Worm (Caenorhabditis elegans): ENCODE measurements around the gene Y26G10.4.

Y26G10.4 gene

ce11 chrV:17699097-17699496 lies at the start of gene Y26G10.4:
TSS of gene Y26G10.4 (minus strand) at chrV:17699197.
- no peak for TF ChIP-seq unc-62 (GFP tag; optimal IDR thresholded peaks at IDR 0.05)

DNA sequence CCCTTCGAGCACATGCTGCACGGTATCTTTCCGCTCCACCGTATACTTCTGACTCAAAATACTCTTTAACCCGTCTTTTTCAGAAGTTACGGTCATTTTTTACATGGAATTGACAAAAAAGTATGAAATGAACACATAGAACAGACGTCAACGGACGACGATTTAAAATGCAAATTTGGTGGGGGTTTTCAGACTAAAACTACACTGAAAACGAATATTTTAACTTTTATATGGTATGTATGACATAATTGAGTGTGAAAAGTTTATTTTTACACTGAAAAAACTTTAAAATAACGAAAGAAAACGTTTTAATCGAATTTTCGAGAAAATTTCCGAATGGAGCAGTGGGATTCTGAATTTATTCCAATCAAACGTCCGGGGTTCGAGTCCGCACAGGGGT lies 48.0 kb upstream of the Y26G10.4 start, which contains the start of gene twk-36:
Gene twk-36, minus strand, starts transcription at position 101 of the 400 bp plus-strand sequence.
- TF ChIP-seq unc-62 (GFP tag; optimal IDR thresholded peaks at IDR 0.05), result no peak

ce11 chrV:17743802-17744201 lies 44.8 kb upstream of the Y26G10.4 start:
- TF ChIP-seq unc-62 (GFP tag; optimal IDR thresholded peaks at IDR 0.05), result no peak

DNA sequence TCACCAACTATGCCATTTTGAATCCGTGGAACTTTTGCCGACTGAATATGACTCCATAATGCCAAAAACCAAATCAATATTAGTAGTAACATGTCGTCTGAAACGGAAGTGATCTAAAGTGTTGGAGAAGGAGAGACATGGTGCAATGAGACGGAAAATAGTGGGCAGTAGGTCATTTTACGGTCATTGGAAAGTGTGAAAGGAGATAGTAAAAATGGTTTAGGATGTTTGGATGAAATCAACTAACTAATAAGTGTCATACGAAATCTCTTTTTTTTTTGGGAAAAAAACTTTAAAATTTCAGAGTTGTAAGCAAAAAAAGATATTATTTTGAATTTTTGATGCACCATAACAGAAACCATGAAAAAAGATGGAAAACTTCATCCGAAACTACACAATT lies 40.8 kb upstream of the Y26G10.4 start, which contains the start of gene cutl-4:
Gene cutl-4, minus strand, starts transcription at position 101 of the 400 bp plus-strand sequence.
- TF ChIP-seq unc-62 (GFP tag; optimal IDR thresholded peaks at IDR 0.05), result no peak

DNA sequence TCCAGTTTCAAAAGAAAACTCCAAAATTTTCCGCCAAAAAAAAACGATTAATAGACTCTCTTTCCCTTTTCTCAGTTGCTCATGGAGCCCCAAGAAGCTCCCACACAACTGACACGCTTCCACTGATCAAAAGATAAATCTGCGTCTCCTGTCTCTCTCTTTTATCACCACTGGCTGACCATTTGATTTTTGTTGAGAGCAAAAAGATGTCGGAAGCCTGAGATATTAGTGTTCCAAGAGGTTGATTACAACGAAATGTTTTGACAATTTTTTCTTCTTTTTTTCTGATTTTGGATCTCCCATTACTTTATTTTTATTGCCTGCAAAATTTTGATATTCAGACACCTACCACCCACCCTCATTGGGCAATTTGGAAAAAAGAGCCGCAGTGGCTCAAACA lies 33.5 kb upstream of the Y26G10.4 start, which contains the start of gene twk-42:
Gene twk-42, minus strand, starts transcription at position 101 of the 400 bp plus-strand sequence.
- no peak for TF ChIP-seq unc-62 (GFP tag; optimal IDR thresholded peaks at IDR 0.05)

DNA sequence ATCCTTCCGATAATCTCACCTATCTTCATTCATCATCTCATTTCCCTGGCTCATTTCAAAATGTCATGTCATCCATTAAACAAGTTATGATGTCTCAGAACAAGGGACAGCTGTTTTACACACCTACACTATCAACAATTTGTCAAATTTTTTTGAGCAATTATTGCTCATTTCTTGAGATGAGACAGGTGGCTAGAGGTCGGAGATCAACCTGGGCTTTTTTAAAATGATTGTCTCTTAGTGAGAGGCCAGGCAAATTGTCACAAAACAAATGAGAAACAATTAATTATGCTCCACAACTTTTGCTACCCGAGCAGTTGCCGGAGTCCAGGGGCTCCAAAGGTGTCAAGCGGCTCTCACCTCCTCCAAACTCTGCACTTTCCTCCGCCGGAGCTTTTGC lies 29.8 kb upstream of the Y26G10.4 start:
- no peak for TF ChIP-seq unc-62 (GFP tag; optimal IDR thresholded peaks at IDR 0.05)

ce11 chrV:17728336-17728735 lies 29.3 kb upstream of the Y26G10.4 start:
- TF ChIP-seq unc-62 (GFP tag; optimal IDR thresholded peaks at IDR 0.05), result no peak

ce11 chrV:17724704-17725103 lies 25.7 kb upstream of the Y26G10.4 start, which contains the start of gene fat-5:
TSS of gene fat-5 (plus strand) at chrV:17725004.
- TF ChIP-seq unc-62 (GFP tag; optimal IDR thresholded peaks at IDR 0.05), result no peak

- no peak for TF ChIP-seq unc-62 (GFP tag; optimal IDR thresholded peaks at IDR 0.05)
These were observed 24.3 kb upstream of the Y26G10.4 start for ce11 chrV:17723142-17723781.

ce11 chrV:17722553-17722952 lies 23.6 kb upstream of the Y26G10.4 start:
- TF ChIP-seq unc-62 (GFP tag; optimal IDR thresholded peaks at IDR 0.05), result no peak

- no peak for TF ChIP-seq unc-62 (GFP tag; optimal IDR thresholded peaks at IDR 0.05)
These were observed 22.7 kb upstream of the Y26G10.4 start for ce11 chrV:17721709-17722108.

DNA sequence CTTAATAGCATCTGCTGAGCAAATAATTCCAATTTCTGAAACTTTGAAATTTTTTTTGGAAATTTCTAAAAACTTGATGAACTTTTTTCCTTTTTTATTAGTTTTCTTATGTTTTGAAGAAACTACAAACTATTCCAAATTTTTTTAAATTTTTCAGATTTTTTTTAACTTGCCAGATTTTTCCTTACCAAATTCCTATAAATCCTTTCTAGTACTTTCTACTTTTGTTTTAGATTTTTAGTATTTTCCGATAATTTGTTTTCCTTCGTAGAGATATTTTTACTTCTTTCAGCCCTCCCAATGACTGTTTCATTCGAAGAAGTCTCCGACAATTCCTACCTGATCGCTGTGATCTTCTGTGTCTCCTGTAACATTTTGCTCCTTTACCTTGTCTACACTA lies 19.6 kb upstream of the Y26G10.4 start, which contains the start of gene str-77:
Gene str-77, plus strand, starts transcription at position 301 of the 400 bp plus-strand sequence.
- no peak for TF ChIP-seq unc-62 (GFP tag; optimal IDR thresholded peaks at IDR 0.05)

DNA sequence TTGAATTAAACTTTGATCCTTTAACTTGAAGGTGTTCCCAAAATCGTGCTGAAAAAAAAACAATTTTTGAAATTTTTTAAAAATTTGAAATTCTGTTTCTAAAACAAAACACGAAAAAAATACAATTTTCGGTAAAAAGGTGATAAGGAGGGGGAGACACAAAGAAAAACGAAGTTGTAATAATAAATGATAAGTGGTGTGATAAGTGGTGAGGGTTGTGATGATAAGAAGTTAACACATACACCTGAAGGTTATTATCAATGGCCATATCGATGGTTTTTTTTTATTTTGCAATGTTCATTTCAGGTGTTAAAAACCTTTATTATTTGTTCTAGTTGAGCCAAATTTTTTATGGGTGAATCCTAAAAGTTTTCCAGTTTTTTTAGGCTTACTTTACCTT lies 15.3 kb upstream of the Y26G10.4 start, which contains the start of gene twk-33:
Gene twk-33, minus strand, starts transcription at position 48 of the 400 bp plus-strand sequence.
- TF ChIP-seq unc-62 (GFP tag; optimal IDR thresholded peaks at IDR 0.05), result no peak

- TF ChIP-seq unc-62 (GFP tag; optimal IDR thresholded peaks at IDR 0.05), result no peak
These were observed 13.4 kb upstream of the Y26G10.4 start for ce11 chrV:17712349-17712748.

ce11 chrV:17707022-17707421 lies 8.0 kb upstream of the Y26G10.4 start, which contains the start of gene srh-31:
TSS of gene srh-31 (plus strand) at chrV:17707322.
- no peak for TF ChIP-seq unc-62 (GFP tag; optimal IDR thresholded peaks at IDR 0.05)

- TF ChIP-seq unc-62 (GFP tag; optimal IDR thresholded peaks at IDR 0.05), result no peak
These were observed 7.3 kb upstream of the Y26G10.4 start for ce11 chrV:17706217-17706806.

ce11 chrV:17705814-17706213 lies 6.8 kb upstream of the Y26G10.4 start, which contains the start of gene W06D12.6:
TSS of gene W06D12.6 (plus strand) at chrV:17706114.
- no peak for TF ChIP-seq unc-62 (GFP tag; optimal IDR thresholded peaks at IDR 0.05)
